Worm (Caenorhabditis elegans) whole organism, L4 larva: ENCODE results near the gene F38B6.2.

Source experiments
- F10B5.3 ChIP-seq: sonication (generic microtip); optimal IDR thresholded peaks from 2 replicates; lab custom pipeline; 2016; ENCODE audit warnings: mild to moderate bottlenecking, missing genetic modification characterization, missing compliant biosample characterization
- F49E8.2 ChIP-seq: sonication (generic microtip); optimal IDR thresholded peaks from 2 replicates; lab custom pipeline; 2016; ENCODE audit warnings: missing compliant biosample characterization, mild to moderate bottlenecking, missing genetic modification characterization, borderline replicate concordance
- T20F7.1 ChIP-seq: fragments of 200-800 bp; sonication (Bioruptor generic); optimal IDR thresholded peaks from 2 replicates; lab custom pipeline; 2018; ENCODE audit warnings: mild to moderate bottlenecking, missing genetic modification characterization, missing compliant biosample characterization
- aha-1 ChIP-seq: fragments of 150-350 bp; peaks from one replicate; lab custom pipeline; 2014; ENCODE audit warnings: missing biosample characterization, missing genetic modification characterization
- attf-4 ChIP-seq: sonication (generic microtip); optimal IDR thresholded peaks from 3 replicates; lab custom pipeline; 2017; ENCODE audit warnings: missing biosample characterization, missing genetic modification characterization
- ceh-20 ChIP-seq: fragments of 200-800 bp; sonication (Bioruptor generic); IDR thresholded peaks from 2 replicates; pipeline ENCODE4 v1.3.6; 2022; ENCODE audit warnings: missing genetic modification reagents, missing genetic modification characterization, missing compliant biosample characterization
- ceh-62 ChIP-seq: sonication (generic microtip); optimal IDR thresholded peaks from 2 replicates; lab custom pipeline; 2017; ENCODE audit warnings: missing biosample characterization, missing genetic modification characterization
- cey-2 ChIP-seq: sonication (generic microtip); optimal IDR thresholded peaks from 3 replicates; lab custom pipeline; 2017; ENCODE audit warnings: missing genetic modification characterization, mild to moderate bottlenecking, missing compliant biosample characterization, antibody characterized with exemption, borderline replicate concordance; ENCODE audit not compliant: insufficient read depth
- ctbp-1 ChIP-seq: fragments of 200-800 bp; sonication (Bioruptor generic); IDR thresholded peaks from 2 replicates; pipeline ENCODE4 v1.3.6; 2022; ENCODE audit warnings: missing genetic modification reagents, missing genetic modification characterization, missing compliant biosample characterization
- dmd-6 ChIP-seq: fragments of 200-800 bp; sonication (Bioruptor generic); IDR thresholded peaks from 2 replicates; pipeline ENCODE4 v1.3.6; 2022; ENCODE audit warnings: missing genetic modification reagents, missing genetic modification characterization, missing compliant biosample characterization
- dmd-9 ChIP-seq: fragments of 200-800 bp; sonication (Bioruptor generic); IDR thresholded peaks from 2 replicates; pipeline ENCODE4 v1.3.6; 2022; ENCODE audit warnings: missing genetic modification reagents, missing genetic modification characterization, missing compliant biosample characterization
- dpl-1 ChIP-seq: fragments of 150-350 bp; optimal IDR thresholded peaks from 2 replicates; lab custom pipeline; 2014; ENCODE audit warnings: missing biosample characterization, missing genetic modification reagents, missing genetic modification characterization
- fkh-10 ChIP-seq: fragments of 150-350 bp; optimal IDR thresholded peaks from 2 replicates; lab custom pipeline; 2014; ENCODE audit warnings: missing biosample characterization, missing genetic modification reagents, missing genetic modification characterization
- gei-8 ChIP-seq: fragments of 200-800 bp; sonication (Bioruptor generic); optimal IDR thresholded peaks from 2 replicates; lab custom pipeline; 2018; ENCODE audit warnings: mild to moderate bottlenecking, missing genetic modification characterization, missing compliant biosample characterization
- hlh-30 ChIP-seq: sonication (generic microtip); optimal IDR thresholded peaks from 2 replicates; lab custom pipeline; 2017; ENCODE audit warnings: antibody characterized with exemption, mild to moderate bottlenecking, missing genetic modification characterization, missing compliant biosample characterization; ENCODE audit not compliant: insufficient read depth
- hmg-1.1 ChIP-seq: fragments of 200-800 bp; sonication (Bioruptor generic); IDR thresholded peaks from 2 replicates; pipeline ENCODE4 v1.3.6; 2022; ENCODE audit warnings: missing genetic modification reagents, missing genetic modification characterization, missing compliant biosample characterization
- lin-13 ChIP-seq: fragments of 150-350 bp; optimal IDR thresholded peaks from 2 replicates; lab custom pipeline; 2014; ENCODE audit warnings: missing biosample characterization, missing genetic modification reagents, missing genetic modification characterization
- lin-15B ChIP-seq: fragments of 150-350 bp; sonication (generic microtip); optimal IDR thresholded peaks from 3 replicates; lab custom pipeline; 2014; ENCODE audit warnings: missing biosample characterization, missing genetic modification characterization
- lin-38 ChIP-seq: fragments of 200-800 bp; sonication (Bioruptor generic); IDR thresholded peaks from 2 replicates; pipeline ENCODE4 v1.3.6; 2022; ENCODE audit warnings: missing genetic modification reagents, missing genetic modification characterization, missing compliant biosample characterization
- madf-9 ChIP-seq: fragments of 200-800 bp; sonication (Bioruptor generic); conservative IDR thresholded peaks from 2 replicates; pipeline ENCODE4 v1.3.6; 2022; ENCODE audit warnings: missing genetic modification reagents, missing genetic modification characterization, missing compliant biosample characterization
- mep-1 ChIP-seq: fragments of 150-350 bp; sonication (generic microtip); optimal IDR thresholded peaks from 3 replicates; lab custom pipeline; 2014; ENCODE audit warnings: missing biosample characterization, missing genetic modification characterization
- mes-2 ChIP-seq: sonication (generic microtip); optimal IDR thresholded peaks from 2 replicates; lab custom pipeline; 2016; ENCODE audit warnings: missing genotype, mild to moderate bottlenecking, missing genetic modification characterization, missing compliant biosample characterization; ENCODE audit not compliant: poor library complexity, severe bottlenecking
- mxl-3 ChIP-seq: fragments of 200-800 bp; sonication (Bioruptor generic); optimal IDR thresholded peaks from 2 replicates; lab custom pipeline; 2018; ENCODE audit warnings: mild to moderate bottlenecking, missing genetic modification characterization, missing compliant biosample characterization
- nhr-41 ChIP-seq: fragments of 200-800 bp; sonication (Bioruptor generic); IDR thresholded peaks from 2 replicates; pipeline ENCODE4 v1.3.6; 2022; ENCODE audit warnings: missing genetic modification reagents, missing genetic modification characterization, missing compliant biosample characterization
- php-3 ChIP-seq: fragments of 200-800 bp; sonication (Bioruptor generic); IDR thresholded peaks from 2 replicates; pipeline ENCODE4 v1.3.6; 2022; ENCODE audit warnings: missing genetic modification reagents, missing genetic modification characterization, missing compliant biosample characterization
- set-16 ChIP-seq: fragments of 200-800 bp; sonication (Bioruptor generic); IDR thresholded peaks from 2 replicates; pipeline ENCODE4 v1.3.6; 2022; ENCODE audit warnings: missing genetic modification reagents, missing genetic modification characterization, missing compliant biosample characterization
- snpc-4 ChIP-seq: fragments of 150-350 bp; optimal IDR thresholded peaks from 2 replicates; lab custom pipeline; 2014; ENCODE audit warnings: missing biosample characterization, missing genetic modification characterization
- tra-1 ChIP-seq: fragments of 200-800 bp; sonication (Bioruptor generic); IDR thresholded peaks from 2 replicates; pipeline ENCODE4 v1.3.6; 2022; ENCODE audit warnings: missing genetic modification reagents, missing genetic modification characterization, missing compliant biosample characterization
- unc-39 ChIP-seq: sonication (generic microtip); optimal IDR thresholded peaks from 2 replicates; lab custom pipeline; 2017; ENCODE audit warnings: missing biosample characterization, missing genetic modification characterization
- unc-62 ChIP-seq, 3 experiments: fragments of 150-350 bp in 1 of 3; sonication (generic microtip); optimal IDR thresholded peaks in 2 of 3; peaks in 1 of 3; 1 replicate in 1 of 3; 2 replicates in 2 of 3; lab custom pipeline; 2014 to 2017; ENCODE audit warnings: missing biosample characterization in 3 of 3, missing genetic modification characterization in 3 of 3, missing genetic modification reagents in 3 of 3, missing genotype in 1 of 3
- vab-7 ChIP-seq: fragments of 200-800 bp; sonication (Bioruptor generic); IDR thresholded peaks from 2 replicates; pipeline ENCODE4 v1.3.6; 2022; ENCODE audit warnings: missing genetic modification reagents, missing genetic modification characterization, missing compliant biosample characterization
- zip-11 ChIP-seq: fragments of 200-800 bp; sonication (Bioruptor generic); IDR thresholded peaks from 2 replicates; pipeline ENCODE4 v1.3.6; 2022; ENCODE audit warnings: missing genetic modification characterization, missing compliant biosample characterization

F38B6.2 gene

DNA sequence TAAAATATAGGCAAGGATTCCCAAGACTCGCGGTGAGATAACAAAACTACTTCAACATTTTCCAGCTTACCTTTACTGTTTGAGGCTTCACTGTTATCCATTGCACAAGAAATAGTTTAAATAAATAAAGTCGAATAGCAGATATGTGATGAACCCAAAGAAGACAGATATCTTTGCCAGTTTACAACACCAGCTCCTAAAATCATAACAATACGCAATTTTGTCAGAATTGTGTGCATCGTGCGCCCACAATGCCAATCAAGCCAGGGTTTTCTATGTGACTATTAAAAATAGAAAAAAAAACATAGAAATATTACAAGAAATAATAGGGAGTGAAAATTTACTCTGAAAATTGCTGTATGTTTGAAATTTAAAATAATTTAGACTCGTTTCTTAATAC is 15.7 kb upstream of the F38B6.2 start, which contains the start of gene F38B6.8:
Gene F38B6.8, minus strand, starts transcription at position 101 of the 400 bp plus-strand sequence.
- TF ChIP-seq lin-15B (no peak), unc-62 (GFP tag; optimal IDR thresholded peaks at IDR 0.05 in 1 of 2; lab: Kevin White, UChicago) (peak in 1 of 2 experiments; percentile 13), unc-62 (tag; optimal IDR thresholded peaks at IDR 0.05; lab: Kevin White, UChicago) (no peak)

- no peak for TF ChIP-seq mep-1 (tag; lab: Kevin White, UChicago)
- TF ChIP-seq unc-62 (GFP tag; optimal IDR thresholded peaks at IDR 0.05 in 1 of 2; lab: Kevin White, UChicago): peak in 1 of 2 experiments; percentile 90
- TF ChIP-seq unc-62 (tag; optimal IDR thresholded peaks at IDR 0.05; lab: Kevin White, UChicago): no peak
- no peak for TF ChIP-seq vab-7
- TF ChIP-seq, all 104 proteins: peak for 1
These were observed 11.0 kb upstream of the F38B6.2 start for ce11 chrX:6687345-6687744.

- TF ChIP-seq aha-1 (peak; percentile 66), F10B5.3 (tag; lab: Kevin White, UChicago) (no peak)
These were observed 10.6 kb upstream of the F38B6.2 start for ce11 chrX:6687756-6688155.

DNA sequence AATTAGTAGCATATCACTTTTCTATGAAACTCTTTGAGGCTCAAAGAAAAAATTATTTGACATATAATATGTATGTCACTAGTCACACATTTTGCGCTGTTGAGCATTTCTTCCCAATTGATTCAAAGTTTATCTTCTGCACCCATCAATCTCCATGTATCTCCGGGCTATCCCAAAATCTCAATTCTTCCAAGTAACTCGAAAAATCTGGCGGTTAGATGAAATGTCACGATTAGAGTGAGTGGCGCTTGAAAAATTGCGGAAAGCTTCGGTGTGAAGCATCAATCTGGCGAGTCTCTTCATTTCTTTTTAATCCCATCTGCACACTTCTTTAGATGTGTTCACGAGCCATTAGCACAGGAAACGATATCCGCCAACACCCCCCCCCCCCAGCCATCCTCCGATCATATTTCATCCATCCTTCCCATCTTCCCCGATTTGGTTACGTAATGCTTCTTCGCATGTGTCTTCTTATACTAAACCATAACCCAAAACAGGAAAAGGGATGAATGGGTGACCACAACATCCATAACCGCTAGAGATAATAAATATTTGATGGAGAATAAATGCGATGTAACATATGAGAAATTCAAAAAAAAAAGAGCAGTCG is 9.3 kb upstream of the F38B6.2 start:
- no peak for TF ChIP-seq nhr-41
- TF ChIP-seq unc-62 (GFP tag; optimal IDR thresholded peaks at IDR 0.05 in 1 of 2; lab: Kevin White, UChicago): peak in 1 of 2 experiments; percentile 89
- no peak for TF ChIP-seq unc-62 (tag; optimal IDR thresholded peaks at IDR 0.05; lab: Kevin White, UChicago)
- TF ChIP-seq aha-1: peak; percentile 63
- TF ChIP-seq ceh-20 (GFP tag; lab: Robert Waterston, UW): 0 out of 2 replicates have a peak, but pooled peaks have one; percentile 16
- TF ChIP-seq F49E8.2 (tag; lab: Kevin White, UChicago): no peak
- no peak for TF ChIP-seq php-3
- TF ChIP-seq ceh-62 (tag; lab: Kevin White, UChicago): no peak

ce11 chrX:6689985-6690384 is 8.3 kb upstream of the F38B6.2 start, which contains the start of gene F38B6.6:
Gene F38B6.6, minus strand, starts transcription at chrX:6690085.
- TF ChIP-seq fkh-10 (GFP tag; lab: Kevin White, UChicago): peak; percentile 11
- no peak for TF ChIP-seq madf-9 (GFP tag; lab: Robert Waterston, UW)
- TF ChIP-seq dpl-1 (GFP tag; lab: Kevin White, UChicago): no peak

DNA sequence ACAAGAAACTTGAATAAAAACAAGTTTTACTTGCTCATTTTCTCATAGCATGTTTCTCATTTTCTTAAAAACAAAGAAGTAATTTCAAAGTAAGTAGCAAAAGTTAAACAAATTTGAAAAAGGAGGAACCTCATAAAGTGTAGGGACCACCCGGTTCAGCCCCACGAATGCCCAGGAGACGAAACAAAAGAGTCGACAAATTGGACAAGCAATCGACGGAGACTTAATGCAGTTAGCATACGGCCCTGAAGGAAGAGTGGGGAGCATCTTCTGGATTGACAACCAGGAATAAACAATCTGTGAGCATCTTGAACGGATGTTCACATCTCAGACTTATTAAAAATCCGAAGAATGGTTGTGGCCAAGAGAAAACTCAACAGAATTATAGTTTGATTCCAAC is 6.7 kb upstream of the F38B6.2 start:
- TF ChIP-seq hlh-30 (tag; lab: Kevin White, UChicago) (no peak), hmg-1.1 (GFP tag; lab: Robert Waterston, UW) (no peak), unc-39 (tag; lab: Kevin White, UChicago) (no peak), dmd-9 (GFP tag; lab: Robert Waterston, UW) (no peak), mes-2 (tag; lab: Kevin White, UChicago) (no peak), mxl-3 (GFP tag; lab: Kevin White, UChicago) (no peak)
- TF ChIP-seq, all 104 proteins: peak for 0

ce11 chrX:6692896-6693295 is 5.4 kb upstream of the F38B6.2 start:
- TF ChIP-seq fkh-10 (GFP tag; lab: Kevin White, UChicago) (no peak), unc-62 (GFP tag; optimal IDR thresholded peaks at IDR 0.05 in 1 of 2; lab: Kevin White, UChicago) (peak in 1 of 2 experiments; percentile 74), unc-62 (tag; optimal IDR thresholded peaks at IDR 0.05; lab: Kevin White, UChicago) (no peak)

DNA sequence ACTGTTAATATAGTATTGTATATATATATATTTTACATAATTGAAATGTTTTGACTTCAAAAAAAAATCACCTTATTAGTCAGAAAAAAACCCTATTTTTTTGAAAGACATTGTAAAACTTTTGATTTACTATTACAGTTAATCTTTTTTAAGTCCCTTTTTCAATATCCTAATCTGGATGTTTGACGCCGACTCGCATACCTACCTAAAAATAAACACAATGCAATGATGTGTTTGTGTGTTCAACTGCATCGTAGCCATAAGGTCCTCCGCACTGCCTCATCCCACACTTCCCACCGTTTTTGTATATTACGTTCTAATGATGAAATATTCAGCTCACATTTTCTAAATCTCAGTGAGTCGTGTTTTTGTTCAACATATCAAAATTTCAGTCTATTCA is 5.0 kb upstream of the F38B6.2 start, which contains the start of gene F38B6.3:
Gene F38B6.3, plus strand, starts transcription at position 301 of the 400 bp plus-strand sequence.
- TF ChIP-seq dmd-6 (GFP tag; lab: Robert Waterston, UW) (no peak), tra-1 (GFP tag; lab: Robert Waterston, UW) (no peak), T20F7.1 (no peak), F49E8.2 (tag; lab: Kevin White, UChicago) (no peak), snpc-4 (tag; lab: Kevin White, UChicago) (no peak), attf-4 (no peak), ctbp-1 (GFP tag; lab: Robert Waterston, UW) (no peak), dpl-1 (GFP tag; lab: Kevin White, UChicago) (no peak), lin-38 (GFP tag; lab: Robert Waterston, UW) (no peak), lin-13 (GFP tag; lab: Kevin White, UChicago) (no peak), cey-2 (tag; lab: Kevin White, UChicago) (no peak), zip-11 (GFP tag; lab: Robert Waterston, UW) (no peak), set-16 (GFP tag; lab: Robert Waterston, UW) (no peak), gei-8 (GFP tag; lab: Kevin White, UChicago) (no peak)
- TF ChIP-seq, all 104 proteins: peak for 0
